Worm (Caenorhabditis elegans): Measurements from ENCODE around the gene T19C9.10.

T19C9.10 gene

DNA sequence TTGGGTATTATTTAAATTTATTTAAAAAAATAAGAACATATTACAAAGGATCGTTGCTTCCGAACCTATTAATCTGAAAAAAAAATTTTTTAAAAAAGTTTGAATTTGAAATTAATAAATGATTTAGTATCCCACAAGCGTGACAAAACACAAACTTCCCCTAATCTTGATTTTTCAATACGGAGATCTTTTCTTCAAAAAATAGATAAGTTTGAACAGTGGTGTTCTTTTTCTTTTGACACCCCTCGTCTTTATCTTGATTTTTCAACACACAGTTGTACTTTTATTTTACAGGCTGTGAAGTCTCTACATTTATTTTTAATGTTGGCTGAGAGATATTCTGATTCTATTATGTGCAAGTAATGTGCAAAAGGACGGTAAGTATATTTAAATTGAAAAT is at the start of gene T19C9.10:
T19C9.10 (plus strand) TSS at position 248 of the 400 bp plus-strand sequence.
- no peak for TF ChIP-seq him-1 (tag; optimal IDR thresholded peaks at IDR 0.05)
- no peak for TF ChIP-seq dao-5 (tag; optimal IDR thresholded peaks at IDR 0.05)

DNA sequence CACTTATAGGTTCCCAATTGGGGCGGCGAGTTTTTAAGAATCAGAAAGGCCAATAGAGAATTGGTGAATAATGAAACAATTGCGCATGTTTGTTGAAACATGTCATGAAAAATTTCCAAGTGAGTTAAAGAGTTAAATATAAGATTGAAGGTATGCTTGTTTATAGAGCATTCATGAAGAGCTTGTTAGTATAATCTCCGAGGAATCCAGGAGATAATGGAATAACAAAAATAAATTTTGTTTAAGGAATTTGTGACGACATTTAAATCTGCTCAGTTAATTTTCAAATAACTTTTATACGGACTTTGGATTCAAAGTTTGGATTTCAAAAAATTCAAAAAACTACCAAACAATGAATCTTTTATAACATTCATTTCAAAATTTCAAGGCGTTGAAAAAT is 46.0 kb upstream of the T19C9.10 start, which contains the start of gene str-199:
str-199 (minus strand) TSS at position 101 of the 400 bp plus-strand sequence.
- TF ChIP-seq him-1 (tag; optimal IDR thresholded peaks at IDR 0.05) = no peak
- TF ChIP-seq dao-5 (tag; optimal IDR thresholded peaks at IDR 0.05) = no peak
- TF ChIP-seq W03F9.2 (tag; optimal IDR thresholded peaks at IDR 0.05) = no peak

DNA sequence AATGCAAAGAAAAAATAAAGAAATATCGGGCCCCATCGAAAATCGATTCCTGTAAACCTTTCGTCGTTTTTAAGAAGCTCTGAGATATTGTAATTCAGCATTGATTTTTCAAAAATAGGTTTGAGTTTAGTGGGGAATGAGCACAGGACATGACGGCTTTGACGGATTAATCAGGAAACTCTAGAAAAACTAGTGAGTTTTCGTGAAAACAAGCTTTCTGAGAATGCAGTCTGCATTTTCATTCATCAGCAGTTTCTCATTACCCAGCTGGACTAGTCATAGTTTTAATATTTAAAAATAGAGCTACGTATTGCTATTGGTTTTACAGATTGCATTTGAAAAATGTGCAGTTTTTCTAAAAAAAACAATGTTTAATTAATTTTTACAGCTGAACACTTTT is 44.2 kb upstream of the T19C9.10 start, which contains the start of gene srz-47:
srz-47 (minus strand) TSS at position 101 of the 400 bp plus-strand sequence.
- TF ChIP-seq dao-5 (tag; optimal IDR thresholded peaks at IDR 0.05) = no peak
- TF ChIP-seq him-1 (tag; optimal IDR thresholded peaks at IDR 0.05) = no peak
- no peak for TF ChIP-seq W03F9.2 (tag; optimal IDR thresholded peaks at IDR 0.05)

DNA sequence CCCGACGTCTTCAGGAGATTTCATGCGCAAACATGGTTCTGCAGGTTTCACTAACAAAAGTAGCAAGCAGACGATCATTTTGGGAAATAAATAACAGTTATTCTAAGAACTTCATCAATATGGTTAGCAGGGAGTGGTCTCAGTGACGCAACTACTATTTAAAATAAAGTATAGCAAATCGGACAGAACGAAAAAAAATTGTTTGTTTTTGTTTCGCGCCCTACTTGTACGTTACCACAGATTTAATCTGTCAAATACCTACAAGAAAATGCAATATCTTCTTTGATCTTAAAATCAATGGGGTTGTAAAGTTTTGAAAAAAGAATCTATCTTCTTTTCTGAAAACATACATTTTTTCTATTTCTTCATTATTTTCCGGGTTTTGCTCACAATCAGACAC is 37.5 kb upstream of the T19C9.10 start, which contains the start of gene srz-96:
srz-96 (plus strand) TSS at position 301 of the 400 bp plus-strand sequence.
- no peak for TF ChIP-seq him-1 (tag; optimal IDR thresholded peaks at IDR 0.05)
- no peak for TF ChIP-seq W03F9.2 (tag; optimal IDR thresholded peaks at IDR 0.05)
- TF ChIP-seq dao-5 (tag; optimal IDR thresholded peaks at IDR 0.05) = no peak

DNA sequence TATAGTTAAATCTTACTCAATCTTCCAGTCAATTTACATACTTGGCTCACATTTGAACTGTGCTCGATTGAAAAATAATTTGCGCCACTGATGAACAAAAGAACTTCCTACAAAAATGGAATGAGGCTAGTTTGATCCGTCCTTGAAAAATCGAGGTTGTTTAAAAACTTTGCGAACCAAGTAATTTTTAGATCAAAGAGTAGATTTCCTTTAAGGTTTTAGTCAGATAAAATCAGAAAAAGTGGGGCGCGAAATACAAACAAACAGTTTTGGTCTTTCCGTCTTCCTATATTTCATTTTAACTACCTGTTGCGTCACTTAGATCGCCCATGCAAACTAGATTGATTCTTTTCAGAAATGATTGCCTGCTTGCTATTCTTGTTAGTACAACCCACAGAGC is 34.5 kb upstream of the T19C9.10 start, which contains the start of gene Y68A4A.10:
Y68A4A.10 (plus strand) TSS at position 301 of the 400 bp plus-strand sequence.
- TF ChIP-seq dao-5 (tag; optimal IDR thresholded peaks at IDR 0.05) = no peak
- no peak for TF ChIP-seq W03F9.2 (tag; optimal IDR thresholded peaks at IDR 0.05)
- no peak for TF ChIP-seq him-1 (tag; optimal IDR thresholded peaks at IDR 0.05)

DNA sequence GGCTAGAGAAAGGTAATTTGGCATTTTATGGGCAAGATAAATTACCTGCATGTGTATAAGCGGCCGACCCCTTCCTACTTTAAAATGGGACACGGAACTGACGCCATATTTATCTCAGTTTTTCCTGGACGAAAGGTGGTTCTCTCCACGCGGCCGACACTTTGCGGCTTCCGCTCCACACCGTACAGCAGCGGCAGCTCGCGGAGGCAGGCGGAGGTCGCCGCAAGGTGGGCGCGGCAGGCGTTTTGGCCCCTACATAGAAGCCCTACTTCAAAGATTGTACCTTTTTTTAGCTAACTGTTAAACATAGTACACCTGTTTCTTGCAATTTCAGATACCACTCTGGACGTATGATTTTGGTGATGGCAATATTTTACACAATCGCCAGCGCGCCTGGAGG is 29.9 kb upstream of the T19C9.10 start:
- TF ChIP-seq him-1 (tag; optimal IDR thresholded peaks at IDR 0.05) (no peak), dao-5 (tag; optimal IDR thresholded peaks at IDR 0.05) (no peak), W03F9.2 (tag; optimal IDR thresholded peaks at IDR 0.05) (no peak)

DNA sequence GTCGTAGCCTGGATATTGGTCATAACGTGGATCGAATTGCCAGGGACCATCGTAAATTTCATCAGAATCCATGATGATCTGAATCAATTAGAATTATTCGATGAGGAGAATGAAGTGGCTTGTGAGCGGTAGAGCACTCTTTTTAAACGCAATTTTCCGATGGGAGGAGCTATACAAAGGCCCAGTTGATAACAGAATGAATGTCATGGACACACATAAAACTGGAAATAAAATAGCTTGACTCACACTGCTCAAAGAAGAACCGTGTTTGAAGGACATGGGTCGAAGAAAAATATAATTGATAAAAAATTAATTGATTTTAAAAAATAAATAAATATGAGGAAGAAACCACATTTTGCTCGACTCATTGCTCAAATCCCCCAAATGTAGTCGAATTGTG is 28.3 kb upstream of the T19C9.10 start, which contains the start of gene Y68A4A.13:
Y68A4A.13 (minus strand) TSS at position 101 of the 400 bp plus-strand sequence.
- no peak for TF ChIP-seq dao-5 (tag; optimal IDR thresholded peaks at IDR 0.05)
- no peak for TF ChIP-seq W03F9.2 (tag; optimal IDR thresholded peaks at IDR 0.05)
- TF ChIP-seq him-1 (tag; optimal IDR thresholded peaks at IDR 0.05) = no peak

DNA sequence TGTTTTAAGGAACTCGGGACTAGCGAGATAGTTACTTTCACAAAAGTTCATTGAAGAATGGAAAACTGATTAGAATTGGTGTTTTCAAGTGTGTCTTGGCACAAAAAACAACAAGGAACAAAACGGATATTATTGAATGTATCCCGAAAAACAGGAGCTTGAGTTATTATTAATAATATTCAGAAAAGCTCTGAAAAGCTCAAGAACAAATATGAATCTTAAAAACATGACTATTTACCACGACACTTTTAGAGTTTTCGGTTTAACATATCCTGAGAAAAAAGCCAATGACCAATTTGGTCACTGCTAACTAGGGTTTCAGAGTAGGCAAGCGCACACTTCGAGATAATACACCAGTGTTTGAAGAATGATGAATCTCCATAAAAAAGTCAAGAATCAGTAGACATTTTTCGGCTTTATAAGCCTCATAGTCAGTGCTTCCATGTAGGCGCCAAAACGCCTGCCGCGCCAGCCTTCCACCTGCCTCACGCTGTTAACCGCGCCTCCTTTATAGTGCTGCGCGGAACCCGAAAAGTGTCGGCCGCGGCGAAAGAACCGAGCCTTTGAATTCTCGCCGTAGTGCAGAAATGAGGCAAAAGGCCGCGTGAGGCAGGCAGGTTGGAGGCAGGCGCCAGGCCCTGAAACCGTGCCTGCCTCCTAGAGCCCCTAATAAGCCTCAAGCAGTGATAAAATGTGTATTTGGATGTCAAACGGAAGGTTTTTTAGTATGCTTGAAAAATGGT is 24.2 kb upstream of the T19C9.10 start, which contains the start of gene srh-236:
srh-236 (minus strand) TSS at position 51 of the 743 bp plus-strand sequence.
- TF ChIP-seq him-1 (tag; optimal IDR thresholded peaks at IDR 0.05) (no peak), dao-5 (tag; optimal IDR thresholded peaks at IDR 0.05) (no peak), W03F9.2 (tag; optimal IDR thresholded peaks at IDR 0.05) (no peak)

DNA sequence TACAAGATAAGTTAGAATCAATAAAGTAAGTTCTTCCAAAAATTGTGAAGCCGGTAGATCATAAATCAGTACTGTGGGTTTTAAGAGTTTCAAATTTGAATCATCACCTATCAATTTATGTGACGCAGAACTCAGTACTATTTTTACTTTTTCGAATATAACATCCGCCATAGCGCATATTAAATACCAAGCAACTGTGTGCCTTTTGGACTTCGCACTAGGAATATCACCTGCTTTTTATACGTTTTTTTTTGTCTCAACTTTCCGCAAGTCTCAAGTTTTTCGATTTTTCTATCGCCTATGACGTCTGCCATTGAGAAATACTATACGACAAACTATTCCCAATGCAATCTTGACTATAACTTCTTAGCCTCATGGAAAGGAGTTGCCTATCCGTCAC is 23.6 kb upstream of the T19C9.10 start, which contains the start of gene srh-113:
srh-113 (plus strand) TSS at position 301 of the 400 bp plus-strand sequence.
- TF ChIP-seq W03F9.2 (tag; optimal IDR thresholded peaks at IDR 0.05) (no peak), dao-5 (tag; optimal IDR thresholded peaks at IDR 0.05) (no peak), him-1 (tag; optimal IDR thresholded peaks at IDR 0.05) (no peak)

DNA sequence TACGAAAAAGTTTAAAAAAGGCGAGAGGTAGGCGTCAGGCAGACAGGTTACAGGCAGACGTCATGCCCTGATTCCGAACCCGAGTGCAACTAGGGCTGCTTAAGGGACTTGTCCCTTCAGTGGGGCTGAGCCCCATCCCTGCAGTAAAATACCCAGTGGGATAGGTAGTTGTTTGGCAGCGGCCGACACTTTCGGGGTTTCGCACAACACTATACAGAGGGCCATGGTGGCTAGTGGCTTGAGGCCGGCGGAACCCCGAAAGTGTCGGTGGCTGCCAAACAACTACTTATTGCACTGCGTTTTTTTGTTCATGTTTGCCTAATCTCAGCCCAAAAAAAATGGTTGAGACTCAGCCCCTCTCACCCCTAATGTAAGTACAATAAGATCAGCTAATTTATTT is 20.8 kb upstream of the T19C9.10 start:
- no peak for TF ChIP-seq him-1 (tag; optimal IDR thresholded peaks at IDR 0.05)
- TF ChIP-seq W03F9.2 (tag; optimal IDR thresholded peaks at IDR 0.05) = no peak
- no peak for TF ChIP-seq dao-5 (tag; optimal IDR thresholded peaks at IDR 0.05)

DNA sequence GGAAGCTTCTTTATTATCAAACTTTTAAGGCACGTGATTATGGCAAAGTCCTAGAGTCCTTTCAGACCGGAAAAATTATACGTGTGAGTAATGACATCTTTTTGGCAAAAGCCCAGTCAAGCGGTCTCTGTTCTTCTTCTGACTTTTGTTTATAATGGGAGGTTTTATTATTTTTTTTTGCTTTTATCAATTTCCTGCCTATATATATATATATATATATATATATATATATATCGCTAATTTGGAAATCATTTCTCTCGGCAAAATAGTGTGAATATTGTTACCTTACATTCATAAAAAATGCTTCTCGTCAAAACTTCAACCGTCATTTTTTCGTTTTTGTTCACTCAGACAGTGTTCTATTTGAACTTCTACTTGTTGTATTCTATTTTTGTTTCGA is 18.7 kb upstream of the T19C9.10 start, which contains the start of gene srbc-62:
srbc-62 (plus strand) TSS at position 301 of the 400 bp plus-strand sequence.
- TF ChIP-seq W03F9.2 (tag; optimal IDR thresholded peaks at IDR 0.05) (no peak), him-1 (tag; optimal IDR thresholded peaks at IDR 0.05) (no peak), dao-5 (tag; optimal IDR thresholded peaks at IDR 0.05) (no peak)

DNA sequence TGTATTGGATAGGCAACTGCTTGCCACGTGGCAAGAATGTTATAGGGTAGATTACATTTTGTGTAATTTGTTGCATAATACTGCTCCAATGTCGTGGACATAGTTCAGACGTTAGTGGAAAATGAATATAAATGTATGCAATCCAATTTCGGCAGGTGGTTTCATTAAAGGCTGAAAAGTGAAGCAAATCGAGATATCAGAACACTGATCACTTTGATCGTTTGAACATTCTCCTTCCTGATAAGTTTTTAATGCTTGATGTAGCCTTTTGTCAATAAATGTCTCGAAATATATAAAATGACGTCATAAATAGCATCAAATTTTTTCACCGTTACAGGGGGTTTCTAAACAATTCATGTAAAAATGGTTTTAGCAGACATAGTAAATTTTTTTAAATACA is 16.0 kb upstream of the T19C9.10 start, which contains the start of gene srh-109:
srh-109 (minus strand) TSS at position 101 of the 400 bp plus-strand sequence.
- TF ChIP-seq W03F9.2 (tag; optimal IDR thresholded peaks at IDR 0.05) (no peak), dao-5 (tag; optimal IDR thresholded peaks at IDR 0.05) (no peak), him-1 (tag; optimal IDR thresholded peaks at IDR 0.05) (no peak)

DNA sequence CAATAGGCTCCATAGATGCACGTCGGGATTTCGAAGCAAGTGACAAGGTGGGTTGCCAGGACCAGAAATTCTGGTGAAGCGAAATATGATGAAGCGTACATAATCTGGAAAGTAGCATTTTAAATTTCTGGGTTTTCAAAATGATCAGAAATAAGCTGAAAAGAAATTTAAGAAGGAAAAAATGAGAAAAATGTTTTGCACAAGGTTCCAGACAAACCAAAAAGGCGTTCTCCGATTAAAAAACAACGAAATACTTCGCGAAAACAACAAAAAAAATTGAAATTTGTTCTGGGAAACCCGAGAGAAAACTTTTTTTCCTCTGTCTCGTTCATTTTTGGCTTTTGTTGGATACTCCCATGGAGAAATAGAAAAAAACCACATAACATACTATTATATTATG is 13.1 kb upstream of the T19C9.10 start, which contains the start of gene srh-252:
srh-252 (minus strand) TSS at position 101 of the 400 bp plus-strand sequence.
- TF ChIP-seq him-1 (tag; optimal IDR thresholded peaks at IDR 0.05) (no peak), dao-5 (tag; optimal IDR thresholded peaks at IDR 0.05) (no peak), W03F9.2 (tag; optimal IDR thresholded peaks at IDR 0.05) (no peak)

DNA sequence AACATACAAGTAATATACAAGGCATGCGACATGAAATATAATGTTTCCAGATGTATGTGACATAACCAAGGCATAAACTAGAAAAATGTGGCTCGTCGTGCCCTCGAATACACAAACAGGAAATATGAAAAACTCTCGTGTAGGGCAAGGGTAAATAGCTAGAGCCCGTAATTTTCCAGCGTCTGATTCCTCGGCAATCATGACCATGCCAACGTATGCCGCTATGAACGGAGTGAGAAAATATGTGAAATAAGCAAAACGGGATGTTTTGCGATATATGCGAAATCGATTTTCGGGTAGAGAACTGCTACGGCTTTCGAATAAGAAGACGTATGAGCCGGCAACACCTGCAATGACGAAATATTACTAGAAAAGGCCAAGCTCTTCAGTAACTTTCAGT is 11.0 kb upstream of the T19C9.10 start, which contains the start of gene scl-25:
scl-25 (plus strand) TSS at position 301 of the 400 bp plus-strand sequence.
- TF ChIP-seq W03F9.2 (tag; optimal IDR thresholded peaks at IDR 0.05) (no peak), dao-5 (tag; optimal IDR thresholded peaks at IDR 0.05) (no peak), him-1 (tag; optimal IDR thresholded peaks at IDR 0.05) (no peak)

Data from whole organism, L4/young adult.